1 fruit fly cellular context compared by ENCODE assay signal in genomic region chr2L:19252410-19252809, dm6.
TF ChIP-seq lines count a peak whose summit lies in the region.

No protein-coding gene starts in this region.

TF ChIP-seq in whole organism, embryonic, 481 proteins besides CTCF, POLR2A, EP300 and RAD21 (continued from another document):
- TF ChIP-seq CG4282 (GFP tag; optimal IDR thresholded peaks at IDR 0.05; lab: Kevin White, UChicago) (no peak), mirr (GFP tag; optimal IDR thresholded peaks at IDR 0.05; lab: Kevin White, UChicago) (no peak), ssp (GFP tag; IDR thresholded peaks at IDR 0.05; lab: Robert Waterston, UW) (peak; percentile 40; the same call in 1 of the 2 replicates), yki (optimal IDR thresholded peaks at IDR 0.05; lab: Kevin White, UChicago) (no peak), dati (GFP tag; IDR thresholded peaks at IDR 0.05; lab: Robert Waterston, UW) (no peak), kah (GFP tag; optimal IDR thresholded peaks at IDR 0.05; lab: Kevin White, UChicago) (no peak), CG12391 (tag; optimal IDR thresholded peaks at IDR 0.05; lab: Kevin White, UChicago) (peak; percentile 44), lmd (GFP tag; IDR thresholded peaks at IDR 0.05; lab: Robert Waterston, UW) (peak; percentile 60), gfzf (GFP tag; optimal IDR thresholded peaks at IDR 0.05; lab: Kevin White, UChicago) (no peak), prd (optimal IDR thresholded peaks at IDR 0.05; lab: Kevin White, UChicago) (no peak), prd (GFP tag; IDR thresholded peaks at IDR 0.05; lab: Robert Waterston, UW) (peak; percentile 40; the same call in 1 of the 3 replicates), bowl (GFP tag; IDR thresholded peaks at IDR 0.05; lab: Robert Waterston, UW) (no peak), nerfin-2 (GFP tag; IDR thresholded peaks at IDR 0.05; lab: Robert Waterston, UW; ENCODE audit: partially characterized antibody) (no peak), gcm2 (GFP tag; optimal IDR thresholded peaks at IDR 0.05; lab: Kevin White, UChicago) (no peak), Xbp1 (GFP tag; optimal IDR thresholded peaks at IDR 0.05; lab: Kevin White, UChicago) (peak; percentile 37), Dref (GFP tag; IDR thresholded peaks at IDR 0.05; lab: Robert Waterston, UW) (no peak), Ptx1 (GFP tag; IDR thresholded peaks at IDR 0.05; lab: Robert Waterston, UW) (peak; percentile 76), Mes4 (GFP tag; optimal IDR thresholded peaks at IDR 0.05; lab: Kevin White, UChicago) (no peak), pb (GFP tag; optimal IDR thresholded peaks at IDR 0.05; lab: Kevin White, UChicago) (no peak), CG14441 (GFP tag; IDR thresholded peaks at IDR 0.05; lab: Robert Waterston, UW) (peak; percentile 45; the same call in 1 of the 2 replicates), CG12769 (tag; optimal IDR thresholded peaks at IDR 0.05; lab: Kevin White, UChicago) (no peak), sna (GFP tag; IDR thresholded peaks at IDR 0.05; lab: Robert Waterston, UW; ENCODE audit: partially characterized antibody) (no peak), CG32767 (GFP tag; IDR thresholded peaks at IDR 0.05; lab: Robert Waterston, UW) (no peak), CG7271 (tag; optimal IDR thresholded peaks at IDR 0.05; lab: Kevin White, UChicago) (no peak), mam (GFP tag; optimal IDR thresholded peaks at IDR 0.05; lab: Kevin White, UChicago) (no peak), da (GFP tag; optimal IDR thresholded peaks at IDR 0.05; lab: Kevin White, UChicago) (no peak), seq (GFP tag; IDR thresholded peaks at IDR 0.05; lab: Robert Waterston, UW) (peak; percentile 43; the same call in 1 of the 2 replicates), al (GFP tag; IDR thresholded peaks at IDR 0.05; lab: Robert Waterston, UW) (no peak), CG2199 (GFP tag; IDR thresholded peaks at IDR 0.05; lab: Robert Waterston, UW) (no peak), CG17568 (GFP tag; optimal IDR thresholded peaks at IDR 0.05; lab: Kevin White, UChicago) (no peak), cg (GFP tag; optimal IDR thresholded peaks at IDR 0.05; lab: Kevin White, UChicago) (no peak), CG14014 (GFP tag; IDR thresholded peaks at IDR 0.05; lab: Robert Waterston, UW) (no peak), sens (GFP tag; lab: Kevin White, UChicago) (peak; percentile 74), CG10321 (GFP tag; IDR thresholded peaks at IDR 0.05; lab: Robert Waterston, UW) (no peak), scrt (GFP tag; optimal IDR thresholded peaks at IDR 0.05; lab: Kevin White, UChicago) (no peak), pum (GFP tag; optimal IDR thresholded peaks at IDR 0.05; lab: Kevin White, UChicago) (no peak), bab2 (GFP tag; optimal IDR thresholded peaks at IDR 0.05; lab: Kevin White, UChicago) (peak; percentile 43), Optix (GFP tag; IDR thresholded peaks at IDR 0.05; lab: Robert Waterston, UW) (peak; percentile 63; the same call in 2 of the 3 replicates), vvl (GFP tag; IDR thresholded peaks at IDR 0.05; lab: Robert Waterston, UW) (peak; percentile 65; the same call in 1 of the 2 replicates), CG2889 (GFP tag; IDR thresholded peaks at IDR 0.05; lab: Robert Waterston, UW) (no peak), CG9932 (GFP tag; IDR thresholded peaks at IDR 0.05; lab: Robert Waterston, UW) (no peak), Nf-YB (GFP tag; optimal IDR thresholded peaks at IDR 0.05; lab: Kevin White, UChicago) (no peak), Ets65A (GFP tag; lab: Kevin White, UChicago) (peak; percentile 58), ap (GFP tag; IDR thresholded peaks at IDR 0.05; lab: Robert Waterston, UW) (0 out of 2 replicates have a peak, but pooled peaks have one; percentile 19), CG2712 (tag; optimal IDR thresholded peaks at IDR 0.05; lab: Kevin White, UChicago) (peak; percentile 11), HLH3B (GFP tag; IDR thresholded peaks at IDR 0.05; lab: Robert Waterston, UW) (peak; percentile 77), CG10543 (GFP tag; optimal IDR thresholded peaks at IDR 0.05; lab: Kevin White, UChicago) (no peak), wek (GFP tag; optimal IDR thresholded peaks at IDR 0.05; lab: Kevin White, UChicago) (no peak), B-H2 (GFP tag; optimal IDR thresholded peaks at IDR 0.05; lab: Kevin White, UChicago) (no peak), CG10959 (GFP tag; IDR thresholded peaks at IDR 0.05; lab: Robert Waterston, UW) (no peak), GATAe (GFP tag; conservative IDR thresholded peaks at IDR 0.05; lab: Robert Waterston, UW) (no peak), CG3407 (GFP tag; optimal IDR thresholded peaks at IDR 0.05; lab: Kevin White, UChicago) (no peak), CG3281 (GFP tag; optimal IDR thresholded peaks at IDR 0.05; lab: Kevin White, UChicago) (no peak), trh (GFP tag; optimal IDR thresholded peaks at IDR 0.05; lab: Kevin White, UChicago) (no peak), CG8089 (GFP tag; optimal IDR thresholded peaks at IDR 0.05; lab: Kevin White, UChicago) (no peak), E2f2 (GFP tag; IDR thresholded peaks at IDR 0.05; lab: Robert Waterston, UW) (no peak; the same call in 1 of the 2 replicates), CG17802 (tag; optimal IDR thresholded peaks at IDR 0.05; lab: Kevin White, UChicago) (no peak), trem (tag; optimal IDR thresholded peaks at IDR 0.05; lab: Kevin White, UChicago) (no peak), CG16813 (GFP tag; IDR thresholded peaks at IDR 0.05; lab: Robert Waterston, UW; ENCODE audit: partially characterized antibody) (no peak), CG10366 (GFP tag; IDR thresholded peaks at IDR 0.05; lab: Robert Waterston, UW) (peak; percentile 33; the same call in 1 of the 2 replicates), CG4820 (GFP tag; optimal IDR thresholded peaks at IDR 0.05; lab: Kevin White, UChicago) (no peak), ci (GFP tag; IDR thresholded peaks at IDR 0.05; lab: Robert Waterston, UW) (peak; percentile 73; the same call in 2 of the 3 replicates), croc (GFP tag; conservative IDR thresholded peaks at IDR 0.05; lab: Robert Waterston, UW) (no peak), odd (GFP tag; optimal IDR thresholded peaks at IDR 0.05; lab: Kevin White, UChicago) (no peak), bcd (GFP tag; optimal IDR thresholded peaks at IDR 0.05; lab: Kevin White, UChicago) (peak; percentile 21), Asciz (GFP tag; optimal IDR thresholded peaks at IDR 0.05; lab: Kevin White, UChicago) (no peak), CG3065 (GFP tag; optimal IDR thresholded peaks at IDR 0.05; lab: Kevin White, UChicago) (no peak), CG14710 (tag; optimal IDR thresholded peaks at IDR 0.05; lab: Kevin White, UChicago) (no peak), tna (GFP tag; IDR thresholded peaks at IDR 0.05; lab: Robert Waterston, UW; ENCODE audit: partially characterized antibody) (no peak), E2f1 (GFP tag; IDR thresholded peaks at IDR 0.05; lab: Robert Waterston, UW) (no peak; the same call in 1 of the 2 replicates), Mad (GFP tag; optimal IDR thresholded peaks at IDR 0.05; lab: Kevin White, UChicago) (no peak), CG12744 (GFP tag; optimal IDR thresholded peaks at IDR 0.05; lab: Kevin White, UChicago) (no peak), Sry-δ (GFP tag; optimal IDR thresholded peaks at IDR 0.05; lab: Kevin White, UChicago) (no peak), CG11723 (GFP tag; optimal IDR thresholded peaks at IDR 0.05; lab: Kevin White, UChicago) (no peak), HmgD (GFP tag; optimal IDR thresholded peaks at IDR 0.05; lab: Kevin White, UChicago) (no peak), twi (tag; optimal IDR thresholded peaks at IDR 0.05; lab: Kevin White, UChicago) (no peak), CG2120 (GFP tag; optimal IDR thresholded peaks at IDR 0.05; lab: Kevin White, UChicago) (no peak), CrebB (tag; optimal IDR thresholded peaks at IDR 0.05; lab: Kevin White, UChicago) (no peak), NC2α (GFP tag; optimal IDR thresholded peaks at IDR 0.05; lab: Kevin White, UChicago) (no peak), CG17361 (GFP tag; IDR thresholded peaks at IDR 0.05; lab: Robert Waterston, UW) (0 out of 3 replicates have a peak, but pooled peaks have one; percentile 11), onecut (GFP tag; IDR thresholded peaks at IDR 0.05; lab: Robert Waterston, UW) (no peak), CG12104 (GFP tag; optimal IDR thresholded peaks at IDR 0.05; lab: Kevin White, UChicago) (no peak), CG9215 (GFP tag; IDR thresholded peaks at IDR 0.05; lab: Robert Waterston, UW) (no peak), vnd (GFP tag; IDR thresholded peaks at IDR 0.05; lab: Robert Waterston, UW; ENCODE audit: partially characterized antibody) (no peak), sima (GFP tag; optimal IDR thresholded peaks at IDR 0.05; lab: Kevin White, UChicago) (no peak), Nf-YC (tag; optimal IDR thresholded peaks at IDR 0.05; lab: Kevin White, UChicago) (no peak), CG11398 (GFP tag; optimal IDR thresholded peaks at IDR 0.05; lab: Kevin White, UChicago) (no peak), BtbVII (GFP tag; optimal IDR thresholded peaks at IDR 0.05; lab: Kevin White, UChicago) (no peak), run (tag; optimal IDR thresholded peaks at IDR 0.05; lab: Kevin White, UChicago) (no peak), ato (GFP tag; IDR thresholded peaks at IDR 0.05; lab: Robert Waterston, UW; ENCODE audit: partially characterized antibody) (no peak), ase (GFP tag; IDR thresholded peaks at IDR 0.05; lab: Robert Waterston, UW) (no peak), ERR (GFP tag; optimal IDR thresholded peaks at IDR 0.05; lab: Kevin White, UChicago) (no peak), jumu (GFP tag; optimal IDR thresholded peaks at IDR 0.05; lab: Kevin White, UChicago) (no peak), Elba2 (GFP tag; optimal IDR thresholded peaks at IDR 0.05; lab: Kevin White, UChicago) (no peak), CG10209 (GFP tag; optimal IDR thresholded peaks at IDR 0.05; lab: Kevin White, UChicago) (peak; percentile 36), Stat92E (GFP tag; optimal IDR thresholded peaks at IDR 0.05; lab: Kevin White, UChicago) (no peak), CG8765 (GFP tag; IDR thresholded peaks at IDR 0.05; lab: Robert Waterston, UW) (no peak), sim (GFP tag; IDR thresholded peaks at IDR 0.05; lab: Robert Waterston, UW) (no peak), stwl (tag; optimal IDR thresholded peaks at IDR 0.05; lab: Kevin White, UChicago) (no peak), NC2β (GFP tag; optimal IDR thresholded peaks at IDR 0.05; lab: Kevin White, UChicago) (no peak), CG6654 (GFP tag; optimal IDR thresholded peaks at IDR 0.05; lab: Kevin White, UChicago) (no peak), tap (tag; optimal IDR thresholded peaks at IDR 0.05; lab: Kevin White, UChicago) (no peak), D19B (GFP tag; optimal IDR thresholded peaks at IDR 0.05; lab: Kevin White, UChicago) (no peak), knrl (GFP tag; IDR thresholded peaks at IDR 0.05; lab: Robert Waterston, UW; ENCODE audit: partially characterized antibody) (no peak), gro (GFP tag; optimal IDR thresholded peaks at IDR 0.05; lab: Kevin White, UChicago) (no peak), ash1 (GFP tag; optimal IDR thresholded peaks at IDR 0.05; lab: Kevin White, UChicago) (no peak), CG1647 (GFP tag; optimal IDR thresholded peaks at IDR 0.05; lab: Kevin White, UChicago) (no peak), Kr (GFP tag; optimal IDR thresholded peaks at IDR 0.05; lab: Kevin White, UChicago) (no peak), CG31388 (GFP tag; optimal IDR thresholded peaks at IDR 0.05; lab: Kevin White, UChicago) (no peak), sisA (GFP tag; IDR thresholded peaks at IDR 0.05; lab: Robert Waterston, UW) (peak; percentile 55; the same call in 1 of the 2 replicates), Atf-2 (GFP tag; optimal IDR thresholded peaks at IDR 0.05; lab: Kevin White, UChicago) (no peak), Abd-B (GFP tag; optimal IDR thresholded peaks at IDR 0.05; lab: Kevin White, UChicago) (peak; percentile 33), CG4617 (GFP tag; optimal IDR thresholded peaks at IDR 0.05; lab: Kevin White, UChicago; ENCODE audit: borderline replicate concordance) (no peak), chm (GFP tag; IDR thresholded peaks at IDR 0.05; lab: Robert Waterston, UW) (peak; percentile 52; the same call in 1 of the 2 replicates), CG12155 (GFP tag; optimal IDR thresholded peaks at IDR 0.05; lab: Kevin White, UChicago) (no peak), CG15269 (tag; optimal IDR thresholded peaks at IDR 0.05; lab: Kevin White, UChicago) (peak; percentile 31), lab (GFP tag; optimal IDR thresholded peaks at IDR 0.05; lab: Kevin White, UChicago) (peak; percentile 24), cato (GFP tag; optimal IDR thresholded peaks at IDR 0.05; lab: Kevin White, UChicago; ENCODE audit: borderline replicate concordance) (no peak), CG1603 (tag; optimal IDR thresholded peaks at IDR 0.05; lab: Kevin White, UChicago) (peak; percentile 27), CG10267 (tag; optimal IDR thresholded peaks at IDR 0.05; lab: Kevin White, UChicago) (no peak), dimm (GFP tag; IDR thresholded peaks at IDR 0.05; lab: Robert Waterston, UW) (no peak), CG11695 (GFP tag; IDR thresholded peaks at IDR 0.05; lab: Robert Waterston, UW) (peak; percentile 56; the same call in 1 of the 3 replicates), org-1 (GFP tag; optimal IDR thresholded peaks at IDR 0.05; lab: Kevin White, UChicago) (peak; percentile 17), ftz-f1 (GFP tag; optimal IDR thresholded peaks at IDR 0.05; lab: Kevin White, UChicago) (no peak)
